Worm (Caenorhabditis elegans): ENCODE results near the gene nlp-29.

- TF ChIP-seq tbx-2 (tag; optimal IDR thresholded peaks at IDR 0.05) (no peak), ztf-11 (tag; optimal IDR thresholded peaks at IDR 0.05) (no peak), egl-27 (tag; optimal IDR thresholded peaks at IDR 0.05) (no peak), pqm-1 (tag; optimal IDR thresholded peaks at IDR 0.05) (no peak), aly-2 (tag; optimal IDR thresholded peaks at IDR 0.05) (no peak), nhr-11 (tag; optimal IDR thresholded peaks at IDR 0.05) (no peak), sea-2 (GFP tag; optimal IDR thresholded peaks at IDR 0.05) (no peak), ceh-16 (tag; optimal IDR thresholded peaks at IDR 0.05) (no peak), snpc-4 (tag; optimal IDR thresholded peaks at IDR 0.05) (no peak), elt-1 (tag; optimal IDR thresholded peaks at IDR 0.05) (no peak), lin-39 (tag; optimal IDR thresholded peaks at IDR 0.05) (no peak)
These were observed 34.5 kb upstream of the nlp-29 start, which contains the start of gene dach-1 for ce11 chrV:3949723-3950122.

Data from whole organism, L3 larva.